Fruit fly (Drosophila melanogaster) whole organism, embryonic: ENCODE results near the gene CAH9.

Experiments
- Blimp-1 ChIP-seq: fragments of 200-800 bp; sonication (Bioruptor generic); optimal IDR thresholded peaks from 3 replicates; lab custom pipeline; 2018; ENCODE audit warnings: missing biosample characterization, missing genetic modification characterization, mild to moderate bottlenecking, moderate library complexity, missing genetic modification reagents
- BtbVII ChIP-seq: fragments of 200-800 bp; sonication (Bioruptor generic); optimal IDR thresholded peaks from 3 replicates; lab custom pipeline; 2017; ENCODE audit warnings: missing biosample characterization, mild to moderate bottlenecking, missing genetic modification characterization
- CG10147 ChIP-seq: fragments of 200-800 bp; sonication (Bioruptor generic); optimal IDR thresholded peaks from 2 replicates; lab custom pipeline; 2019; ENCODE audit warnings: missing biosample characterization, mild to moderate bottlenecking, missing genetic modification characterization, moderate library complexity
- CG10959 ChIP-seq: fragments of 200-800 bp; sonication (Bioruptor generic); IDR thresholded peaks from 2 replicates; pipeline ENCODE4 v1.3.6; 2022; ENCODE audit warnings: missing biosample characterization, missing genetic modification characterization
- CG11504 ChIP-seq: fragments of 200-800 bp; sonication (Bioruptor generic); optimal IDR thresholded peaks from 3 replicates; lab custom pipeline; 2019; ENCODE audit warnings: missing biosample characterization, mild to moderate bottlenecking, missing genetic modification characterization, moderate library complexity
- CG11696 ChIP-seq: fragments of 200-800 bp; sonication (Bioruptor generic); IDR thresholded peaks from 2 replicates; pipeline ENCODE4 v1.3.6; 2022; ENCODE audit warnings: missing biosample characterization, missing genetic modification characterization
- CG12071 ChIP-seq: fragments of 200-800 bp; sonication (Bioruptor generic); optimal IDR thresholded peaks from 3 replicates; lab custom pipeline; 2018; ENCODE audit warnings: missing biosample characterization, mild to moderate bottlenecking, missing genetic modification characterization
- CG13424 ChIP-seq: fragments of 200-800 bp; sonication (Bioruptor generic); optimal IDR thresholded peaks from 2 replicates; lab custom pipeline; 2019; ENCODE audit warnings: missing biosample characterization, mild to moderate bottlenecking, missing genetic modification characterization, moderate library complexity
- CG14050 ChIP-seq: fragments of 200-800 bp; sonication (Bioruptor generic); IDR thresholded peaks from 3 replicates; pipeline ENCODE4 v1.3.6; 2022; ENCODE audit warnings: missing biosample characterization, missing genetic modification characterization
- CG14965 ChIP-seq: fragments of 200-800 bp; sonication (Bioruptor generic); optimal IDR thresholded peaks from 2 replicates; lab custom pipeline; 2016; ENCODE audit warnings: missing biosample characterization, missing genetic modification characterization, borderline replicate concordance
- CG17802 ChIP-seq: fragments of 200-800 bp; sonication (Bioruptor generic); optimal IDR thresholded peaks from 2 replicates; lab custom pipeline; 2018; ENCODE audit warnings: missing biosample characterization, mild to moderate bottlenecking, missing genetic modification characterization, moderate library complexity
- CG18619 ChIP-seq: fragments of 200-800 bp; sonication (Bioruptor generic); optimal IDR thresholded peaks from 3 replicates; lab custom pipeline; 2017; ENCODE audit warnings: missing biosample characterization, mild to moderate bottlenecking, missing genetic modification characterization
- CG2678 ChIP-seq: fragments of 200-800 bp; sonication (Bioruptor generic); optimal IDR thresholded peaks from 3 replicates; lab custom pipeline; 2019; ENCODE audit warnings: missing biosample characterization, mild to moderate bottlenecking, missing genetic modification characterization, moderate library complexity
- CG30431 ChIP-seq: fragments of 200-800 bp; sonication (Bioruptor generic); optimal IDR thresholded peaks from 2 replicates; lab custom pipeline; 2017; ENCODE audit warnings: missing biosample characterization, missing genetic modification characterization
- CG31224 ChIP-seq: fragments of 200-800 bp; sonication (Bioruptor generic); IDR thresholded peaks from 2 replicates; pipeline ENCODE4 v1.3.6; 2022; ENCODE audit warnings: missing biosample characterization, missing genetic modification characterization
- CG4730 ChIP-seq: fragments of 200-800 bp; sonication (Bioruptor generic); IDR thresholded peaks from 2 replicates; pipeline ENCODE4 v1.3.6; 2022; ENCODE audit warnings: missing biosample characterization, missing genetic modification characterization
- CG5953 ChIP-seq: fragments of 200-800 bp; sonication (Bioruptor generic); IDR thresholded peaks from 2 replicates; pipeline ENCODE4 v1.3.6; 2022; ENCODE audit warnings: missing biosample characterization, missing genetic modification characterization
- CG6254 ChIP-seq: fragments of 200-800 bp; sonication (Bioruptor generic); optimal IDR thresholded peaks from 3 replicates; lab custom pipeline; 2017; ENCODE audit warnings: mild to moderate bottlenecking, missing biosample characterization, missing genetic modification reagents, missing genetic modification characterization
- CG6683 ChIP-seq: fragments of 200-800 bp; sonication (Bioruptor generic); optimal IDR thresholded peaks from 2 replicates; lab custom pipeline; 2017; ENCODE audit warnings: missing biosample characterization, mild to moderate bottlenecking, missing genetic modification characterization, missing genetic modification reagents
- CG7745 ChIP-seq: fragments of 200-800 bp; sonication (Bioruptor generic); optimal IDR thresholded peaks from 2 replicates; lab custom pipeline; 2018; ENCODE audit warnings: missing biosample characterization, mild to moderate bottlenecking, missing genetic modification characterization, moderate library complexity
- CG9215 ChIP-seq: fragments of 200-800 bp; sonication (Bioruptor generic); IDR thresholded peaks from 2 replicates; pipeline ENCODE4 v1.3.6; 2022; ENCODE audit warnings: missing biosample characterization, missing genetic modification characterization
- CTCF ChIP-seq: fragments of 200-800 bp; sonication (Bioruptor generic); optimal IDR thresholded peaks from 2 replicates; lab custom pipeline; 2017; ENCODE audit warnings: missing biosample characterization, mild to moderate bottlenecking, missing genetic modification characterization, moderate library complexity
- Dp ChIP-seq: fragments of 200-800 bp; sonication (Bioruptor generic); optimal IDR thresholded peaks from 2 replicates; lab custom pipeline; 2018; ENCODE audit warnings: missing biosample characterization, mild to moderate bottlenecking, missing genetic modification characterization, moderate library complexity
- Gug ChIP-seq: fragments of 200-800 bp; sonication (Bioruptor generic); IDR thresholded peaks from 4 replicates; pipeline ENCODE4 v1.3.6; 2022; ENCODE audit warnings: missing biosample characterization, missing genetic modification characterization
- HLHmδ ChIP-seq: fragments of 200-800 bp; sonication (Bioruptor generic); optimal IDR thresholded peaks from 2 replicates; lab custom pipeline; 2018; ENCODE audit warnings: missing biosample characterization, mild to moderate bottlenecking, missing genetic modification characterization, moderate library complexity
- Hr51 ChIP-seq, 2 experiments: fragments of 200-800 bp; sonication (Bioruptor generic); optimal IDR thresholded peaks; 2 replicates in 1 of 2; 3 replicates in 1 of 2; lab custom pipeline; 2016 to 2018; ENCODE audit warnings: missing biosample characterization in 2 of 2, missing genetic modification characterization in 2 of 2, mild to moderate bottlenecking in 1 of 2, moderate library complexity in 1 of 2
- MESR4 ChIP-seq: fragments of 200-800 bp; sonication (Bioruptor generic); optimal IDR thresholded peaks from 2 replicates; lab custom pipeline; 2018; ENCODE audit warnings: missing biosample characterization, mild to moderate bottlenecking, missing genetic modification characterization, moderate library complexity
- NC2α ChIP-seq: fragments of 200-800 bp; sonication (Bioruptor generic); optimal IDR thresholded peaks from 2 replicates; lab custom pipeline; 2016; ENCODE audit warnings: missing biosample characterization, missing genetic modification characterization
- Ptx1 ChIP-seq: fragments of 200-800 bp; sonication (Bioruptor generic); IDR thresholded peaks from 2 replicates; pipeline ENCODE4 v1.3.6; 2022; ENCODE audit warnings: missing biosample characterization, missing genetic modification characterization
- Trl ChIP-seq, 3 experiments: fragments of >200 bp in 2 of 3; fragments of 200-800 bp in 1 of 3; sonication (Bioruptor generic) in 1 of 3; optimal IDR thresholded peaks; 2 replicates in 1 of 3; 3 replicates in 2 of 3; lab custom pipeline; 2016 to 2017; ENCODE audit warnings: missing biosample characterization in 1 of 3, missing genetic modification characterization in 1 of 3
- ac ChIP-seq: fragments of 200-800 bp; sonication (Bioruptor generic); optimal IDR thresholded peaks from 3 replicates; lab custom pipeline; 2017; ENCODE audit warnings: missing biosample characterization, mild to moderate bottlenecking, missing genetic modification characterization
- ato ChIP-seq: fragments of 200-800 bp; sonication (Bioruptor generic); IDR thresholded peaks from 2 replicates; pipeline ENCODE4 v1.3.6; 2022; ENCODE audit warnings: missing biosample characterization, missing genetic modification characterization; ENCODE audit not compliant: partially characterized antibody
- br ChIP-seq: fragments of >200 bp; optimal IDR thresholded peaks from 2 replicates; lab custom pipeline; 2017
- btn ChIP-seq: fragments of 200-800 bp; sonication (Bioruptor generic); optimal IDR thresholded peaks from 2 replicates; lab custom pipeline; 2016; ENCODE audit warnings: missing biosample characterization, missing genetic modification characterization
- cg ChIP-seq: fragments of 200-800 bp; sonication (Bioruptor generic); optimal IDR thresholded peaks from 3 replicates; lab custom pipeline; 2019; ENCODE audit warnings: missing biosample characterization, mild to moderate bottlenecking, missing genetic modification characterization, moderate library complexity
- chinmo ChIP-seq: fragments of 200-800 bp; sonication (Bioruptor generic); IDR thresholded peaks from 4 replicates; pipeline ENCODE4 v1.3.6; 2022; ENCODE audit warnings: missing biosample characterization, missing genetic modification characterization; ENCODE audit not compliant: partially characterized antibody
- dimm ChIP-seq: fragments of 200-800 bp; sonication (Bioruptor generic); IDR thresholded peaks from 2 replicates; pipeline ENCODE4 v1.3.6; 2022; ENCODE audit warnings: missing biosample characterization, missing genetic modification characterization
- gce ChIP-seq: fragments of 200-800 bp; sonication (Bioruptor generic); IDR thresholded peaks from 3 replicates; pipeline ENCODE4 v1.3.6; 2022; ENCODE audit warnings: missing biosample characterization, missing genetic modification characterization
- gcm2 ChIP-seq: fragments of 200-800 bp; sonication (Bioruptor generic); optimal IDR thresholded peaks from 2 replicates; lab custom pipeline; 2016; ENCODE audit warnings: missing biosample characterization, missing genetic modification characterization
- gsb ChIP-seq: fragments of 200-800 bp; sonication (Bioruptor generic); IDR thresholded peaks from 2 replicates; pipeline ENCODE4 v1.3.6; 2022; ENCODE audit warnings: missing biosample characterization, missing genetic modification characterization
- hbn ChIP-seq: fragments of 200-800 bp; sonication (Bioruptor generic); IDR thresholded peaks from 2 replicates; pipeline ENCODE4 v1.3.6; 2022; ENCODE audit warnings: missing biosample characterization, missing genetic modification characterization; ENCODE audit not compliant: partially characterized antibody
- hth ChIP-seq: fragments of >200 bp; optimal IDR thresholded peaks from 2 replicates; lab custom pipeline; 2017; ENCODE audit warnings: inconsistent platforms
- ind ChIP-seq: fragments of 200-800 bp; sonication (Bioruptor generic); optimal IDR thresholded peaks from 3 replicates; lab custom pipeline; 2016; ENCODE audit warnings: missing biosample characterization, missing genetic modification characterization
- klu ChIP-seq: fragments of 200-800 bp; sonication (Bioruptor generic); IDR thresholded peaks from 2 replicates; pipeline ENCODE4 v1.3.6; 2022; ENCODE audit warnings: missing biosample characterization, missing genetic modification characterization
- lov ChIP-seq, 2 experiments: fragments of 200-800 bp in 1 of 2; fragments of >200 bp in 1 of 2; sonication (Bioruptor generic) in 1 of 2; IDR thresholded peaks in 1 of 2; optimal IDR thresholded peaks in 1 of 2; 2 replicates in 1 of 2; 3 replicates in 1 of 2; pipeline versions ENCODE4 v1.3.6 to Lab custom; 2017 to 2022; ENCODE audit warnings: missing biosample characterization in 1 of 2, missing genetic modification characterization in 1 of 2
- luna ChIP-seq: fragments of 200-800 bp; sonication (Bioruptor generic); optimal IDR thresholded peaks from 2 replicates; lab custom pipeline; 2016; ENCODE audit warnings: missing biosample characterization, missing genetic modification characterization
- odd ChIP-seq: fragments of 200-800 bp; sonication (Bioruptor generic); optimal IDR thresholded peaks from 2 replicates; lab custom pipeline; 2017; ENCODE audit warnings: missing biosample characterization, mild to moderate bottlenecking, missing genetic modification characterization
- pan ChIP-seq, 4 experiments: fragments of >200 bp in 3 of 4; fragments of 200-800 bp in 1 of 4; sonication (Bioruptor generic) in 1 of 4; optimal IDR thresholded peaks in 3 of 4; IDR thresholded peaks in 1 of 4; 2 replicates each; pipeline versions ENCODE4 v1.3.6 to Lab custom; 2017 to 2022; ENCODE audit warnings: missing biosample characterization in 2 of 4, missing genetic modification characterization in 2 of 4, mixed read lengths in 1 of 4
- schlank ChIP-seq: fragments of 200-800 bp; sonication (Bioruptor generic); optimal IDR thresholded peaks from 2 replicates; lab custom pipeline; 2018; ENCODE audit warnings: missing biosample characterization, mild to moderate bottlenecking, missing genetic modification characterization
- sisA ChIP-seq: fragments of 200-800 bp; sonication (Bioruptor generic); IDR thresholded peaks from 2 replicates; pipeline ENCODE4 v1.3.6; 2022; ENCODE audit warnings: missing biosample characterization, missing genetic modification characterization

CAH9 gene

DNA sequence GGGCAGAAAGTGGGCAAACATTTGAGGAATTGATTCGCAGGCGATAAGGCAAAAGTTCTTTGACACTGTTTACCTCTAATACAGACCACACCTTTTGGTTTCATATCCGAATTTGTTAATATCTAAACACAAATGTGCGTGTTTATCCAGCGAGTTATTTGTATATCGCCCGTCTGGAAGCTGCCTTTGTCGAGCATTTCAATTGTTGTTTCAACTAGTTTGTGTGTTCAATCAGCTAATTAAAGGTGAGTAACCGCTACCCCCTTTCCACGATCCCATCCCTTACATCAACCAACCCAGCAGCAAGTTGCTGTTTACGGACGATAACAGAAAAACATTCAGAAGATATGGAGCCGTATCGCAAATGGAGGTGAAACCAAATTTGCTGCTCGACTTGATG, 25.4 kb upstream of the CAH9 start (continued):
- TF ChIP-seq CG11504 (tag; lab: Kevin White, UChicago), result no peak
- no peak for TF ChIP-seq hbn
- TF ChIP-seq CG6683, result peak; percentile 49
- peak; percentile 66 for TF ChIP-seq CG12071
- no peak for TF ChIP-seq HLHmδ
- TF ChIP-seq hth (lab: Kevin White, UChicago), result no peak
- peak in 1 of 2 experiments; percentile 23 for TF ChIP-seq Hr51 (GFP tag; optimal IDR thresholded peaks at IDR 0.05; lab: Kevin White, UChicago)
- no peak for TF ChIP-seq lov (optimal IDR thresholded peaks at IDR 0.05; lab: Kevin White, UChicago)
- no peak for TF ChIP-seq lov (GFP tag; IDR thresholded peaks at IDR 0.05; lab: Robert Waterston, UW)
- no peak for TF ChIP-seq Trl (optimal IDR thresholded peaks at IDR 0.05; lab: Kevin White, UChicago)
- peak; percentile 33 for TF ChIP-seq Trl (GFP tag; optimal IDR thresholded peaks at IDR 0.05; lab: Kevin White, UChicago)
- no peak for TF ChIP-seq MESR4 (GFP tag; lab: Kevin White, UChicago)
- peak; percentile 23; the same call in 1 of the 2 replicates for TF ChIP-seq CG31224 (GFP tag; lab: Robert Waterston, UW)
- TF ChIP-seq Blimp-1, result peak; percentile 1
- no peak for TF ChIP-seq ato (GFP tag; lab: Robert Waterston, UW)
- no peak for TF ChIP-seq CG7745 (tag; lab: Kevin White, UChicago)
- no peak for TF ChIP-seq gcm2 (GFP tag; lab: Kevin White, UChicago)
- no peak for TF ChIP-seq klu
- no peak for TF ChIP-seq CG14965 (GFP tag; lab: Kevin White, UChicago)
- peak; percentile 51 for TF ChIP-seq CG10147 (GFP tag; lab: Kevin White, UChicago)
- 0 out of 2 replicates have a peak, but pooled peaks have one; percentile 39 for TF ChIP-seq CG5953 (GFP tag; lab: Robert Waterston, UW)
- TF ChIP-seq NC2α, result no peak
- TF ChIP-seq CG9215, result no peak
- no peak for TF ChIP-seq ind (GFP tag; lab: Kevin White, UChicago)
- peak; percentile 43 for TF ChIP-seq CG18619
- 0 out of 3 replicates have a peak, but pooled peaks have one; percentile 5 for TF ChIP-seq gce
- TF ChIP-seq Dp (GFP tag; lab: Kevin White, UChicago), result no peak
- no peak for TF ChIP-seq CG14050 (GFP tag; lab: Robert Waterston, UW)
- TF ChIP-seq CTCF (GFP tag; lab: Kevin White, UChicago), result no peak
- peak; percentile 18 for TF ChIP-seq CG13424 (tag; lab: Kevin White, UChicago)
- no peak for TF ChIP-seq sisA
- TF ChIP-seq chinmo (GFP tag; lab: Robert Waterston, UW), result 0 out of 4 replicates have a peak, but pooled peaks have one; percentile 35
- TF ChIP-seq CG11696 (GFP tag; lab: Robert Waterston, UW), result no peak
- TF ChIP-seq CG10959, result no peak
- TF ChIP-seq gsb (GFP tag; lab: Robert Waterston, UW), result no peak
- no peak for TF ChIP-seq pan (optimal IDR thresholded peaks at IDR 0.05; lab: Kevin White, UChicago)
- peak in 1 of 2 experiments; percentile 52 for TF ChIP-seq pan (GFP tag; optimal IDR thresholded peaks at IDR 0.05 in 1 of 2, IDR thresholded peaks at IDR 0.05 in 1 of 2)
- TF ChIP-seq ac (GFP tag; lab: Kevin White, UChicago), result no peak
- TF ChIP-seq CG4730 (GFP tag; lab: Robert Waterston, UW), result no peak
- no peak for TF ChIP-seq Ptx1 (GFP tag; lab: Robert Waterston, UW)
- TF ChIP-seq CG30431, result no peak
- peak; percentile 79 for TF ChIP-seq schlank (tag; lab: Kevin White, UChicago)
- TF ChIP-seq CG6254 (GFP tag; lab: Kevin White, UChicago), result no peak
- no peak for TF ChIP-seq dimm (GFP tag; lab: Robert Waterston, UW)
- TF ChIP-seq Gug (GFP tag; lab: Robert Waterston, UW), result no peak
- peak; percentile 66 for TF ChIP-seq CG2678 (tag; lab: Kevin White, UChicago)
- TF ChIP-seq odd (GFP tag; lab: Kevin White, UChicago), result peak; percentile 36
- no peak for TF ChIP-seq br (lab: Kevin White, UChicago)
- TF ChIP-seq CG17802 (tag; lab: Kevin White, UChicago), result no peak
- TF ChIP-seq BtbVII (GFP tag; lab: Kevin White, UChicago), result peak; percentile 68
- peak; percentile 70 for TF ChIP-seq luna (GFP tag; lab: Kevin White, UChicago)
- TF ChIP-seq cg (GFP tag; lab: Kevin White, UChicago), result no peak
- no peak for TF ChIP-seq btn (GFP tag; lab: Kevin White, UChicago)
